Worm (Caenorhabditis elegans) whole organism, mixed stage, embryonic: ENCODE data around the gene H23L24.1.
A peak's percentile ranks its signal among the peaks of the same experiment; 100 is the strongest.

Source experiments
- M03D4.4 ChIP-seq: sonication (generic microtip); optimal IDR thresholded peaks from 2 replicates; lab custom pipeline; 2017; ENCODE audit warnings: mild to moderate bottlenecking, missing genetic modification characterization, missing compliant biosample characterization
- bed-3 ChIP-seq: fragments of 200-800 bp; sonication (Bioruptor generic); optimal IDR thresholded peaks from 3 replicates; lab custom pipeline; 2018; ENCODE audit warnings: mild to moderate bottlenecking, missing genetic modification characterization, moderate library complexity, missing compliant biosample characterization
- blmp-1 ChIP-seq: fragments of 150-350 bp; optimal IDR thresholded peaks from 2 replicates; lab custom pipeline; 2014; ENCODE audit warnings: missing biosample characterization, missing genetic modification characterization
- ceh-39 ChIP-seq: fragments of 150-350 bp; optimal IDR thresholded peaks from 2 replicates; lab custom pipeline; 2014; ENCODE audit warnings: missing biosample characterization, missing genetic modification characterization
- ceh-43 ChIP-seq: fragments of 200-800 bp; sonication (Bioruptor generic); optimal IDR thresholded peaks from 2 replicates; lab custom pipeline; 2018; ENCODE audit warnings: mild to moderate bottlenecking, missing genetic modification characterization, moderate library complexity, missing compliant biosample characterization
- ceh-83 ChIP-seq: fragments of 200-800 bp; sonication (Bioruptor generic); optimal IDR thresholded peaks from 2 replicates; lab custom pipeline; 2018; ENCODE audit warnings: mild to moderate bottlenecking, missing genetic modification characterization, missing compliant biosample characterization
- ces-1 ChIP-seq: fragments of 150-350 bp; optimal IDR thresholded peaks from 2 replicates; lab custom pipeline; 2014; ENCODE audit warnings: missing biosample characterization, missing genetic modification reagents, missing genetic modification characterization
- cnd-1 ChIP-seq: fragments of 200-800 bp; sonication (Bioruptor generic); optimal IDR thresholded peaks from 2 replicates; lab custom pipeline; 2018; ENCODE audit warnings: mild to moderate bottlenecking, missing genetic modification characterization, missing compliant biosample characterization
- drap-1 ChIP-seq: fragments of 200-800 bp; sonication (Bioruptor generic); optimal IDR thresholded peaks from 3 replicates; lab custom pipeline; 2018; ENCODE audit warnings: mild to moderate bottlenecking, missing genetic modification characterization, missing compliant biosample characterization
- elt-1 ChIP-seq: sonication (generic microtip); optimal IDR thresholded peaks from 2 replicates; lab custom pipeline; 2017; ENCODE audit warnings: missing genetic modification characterization, mild to moderate bottlenecking, missing compliant biosample characterization, antibody characterized with exemption, moderate library complexity, borderline replicate concordance; ENCODE audit not compliant: insufficient read depth
- elt-3 ChIP-seq: fragments of 150-350 bp; optimal IDR thresholded peaks from 2 replicates; lab custom pipeline; 2014; ENCODE audit warnings: missing biosample characterization, missing genetic modification characterization
- flh-1 ChIP-seq: fragments of 200-800 bp; sonication (Bioruptor generic); optimal IDR thresholded peaks from 2 replicates; lab custom pipeline; 2018; ENCODE audit warnings: mild to moderate bottlenecking, missing genetic modification characterization, moderate library complexity, missing compliant biosample characterization
- ham-2 ChIP-seq: fragments of 200-800 bp; sonication (Bioruptor generic); optimal IDR thresholded peaks from 2 replicates; lab custom pipeline; 2018; ENCODE audit warnings: mild to moderate bottlenecking, missing genetic modification characterization, missing compliant biosample characterization
- hlh-1 ChIP-seq: fragments of 150-350 bp; optimal IDR thresholded peaks from 2 replicates; lab custom pipeline; 2014; ENCODE audit warnings: missing biosample characterization, missing genetic modification reagents, missing genetic modification characterization
- lin-13 ChIP-seq: fragments of 150-350 bp; optimal IDR thresholded peaks from 2 replicates; lab custom pipeline; 2014; ENCODE audit warnings: missing biosample characterization, missing genetic modification characterization
- lin-32 ChIP-seq: fragments of 200-800 bp; sonication (Bioruptor generic); optimal IDR thresholded peaks from 2 replicates; lab custom pipeline; 2018; ENCODE audit warnings: mild to moderate bottlenecking, missing genetic modification characterization, missing compliant biosample characterization
- lsy-2 ChIP-seq: fragments of 150-350 bp; optimal IDR thresholded peaks from 2 replicates; lab custom pipeline; 2014; ENCODE audit warnings: missing biosample characterization, missing genetic modification characterization
- mab-5 ChIP-seq: fragments of 150-350 bp; optimal IDR thresholded peaks from 2 replicates; lab custom pipeline; 2014; ENCODE audit warnings: missing biosample characterization, missing genetic modification characterization
- mep-1 ChIP-seq: fragments of 150-350 bp; optimal IDR thresholded peaks from 2 replicates; lab custom pipeline; 2017; ENCODE audit warnings: missing biosample characterization, missing genetic modification reagents, missing genetic modification characterization, inconsistent platforms
- mls-2 ChIP-seq: sonication (generic microtip); optimal IDR thresholded peaks from 2 replicates; lab custom pipeline; 2016; ENCODE audit warnings: mild to moderate bottlenecking, missing genetic modification characterization, moderate library complexity, missing compliant biosample characterization
- nhr-12 ChIP-seq: fragments of 150-350 bp; optimal IDR thresholded peaks from 2 replicates; lab custom pipeline; 2014; ENCODE audit warnings: missing biosample characterization, missing genetic modification characterization
- nhr-2 ChIP-seq: fragments of 150-350 bp; optimal IDR thresholded peaks from 2 replicates; lab custom pipeline; 2014; ENCODE audit warnings: missing biosample characterization, missing genetic modification characterization
- nhr-237 ChIP-seq: fragments of 150-350 bp; optimal IDR thresholded peaks from 2 replicates; lab custom pipeline; 2014; ENCODE audit warnings: missing biosample characterization, missing genetic modification characterization
- nhr-28 ChIP-seq: fragments of 150-350 bp; optimal IDR thresholded peaks from 2 replicates; lab custom pipeline; 2014; ENCODE audit warnings: missing biosample characterization, missing genetic modification characterization
- nhr-76 ChIP-seq: sonication (generic microtip); optimal IDR thresholded peaks from 2 replicates; lab custom pipeline; 2017; ENCODE audit warnings: missing biosample characterization, missing genetic modification characterization
- pha-4 ChIP-seq: fragments of 150-350 bp; optimal IDR thresholded peaks from 2 replicates; lab custom pipeline; 2018; ENCODE audit warnings: missing biosample characterization, missing genetic modification reagents, missing genetic modification characterization
- sem-2 ChIP-seq: fragments of 200-800 bp; sonication (Bioruptor generic); optimal IDR thresholded peaks from 2 replicates; lab custom pipeline; 2018; ENCODE audit warnings: mild to moderate bottlenecking, missing genetic modification characterization, missing compliant biosample characterization
- snpc-4 ChIP-seq: fragments of 150-350 bp; optimal IDR thresholded peaks from 2 replicates; lab custom pipeline; 2014; ENCODE audit warnings: missing biosample characterization, missing genetic modification characterization
- sptf-1 ChIP-seq: sonication (generic microtip); optimal IDR thresholded peaks from 2 replicates; lab custom pipeline; 2017; ENCODE audit warnings: mild to moderate bottlenecking, missing genetic modification characterization, moderate library complexity, missing compliant biosample characterization
- tbx-8 ChIP-seq: fragments of 200-800 bp; sonication (Bioruptor generic); optimal IDR thresholded peaks from 2 replicates; lab custom pipeline; 2018; ENCODE audit warnings: mild to moderate bottlenecking, missing genetic modification characterization, moderate library complexity, missing compliant biosample characterization
- unc-120 ChIP-seq: sonication (generic microtip); optimal IDR thresholded peaks from 2 replicates; lab custom pipeline; 2017; ENCODE audit warnings: missing genetic modification characterization, missing compliant biosample characterization; ENCODE audit not compliant: poor library complexity, severe bottlenecking
- unc-39 ChIP-seq: fragments of 150-350 bp; optimal IDR thresholded peaks from 2 replicates; lab custom pipeline; 2014; ENCODE audit warnings: missing biosample characterization, missing genetic modification characterization
- unc-62 ChIP-seq: fragments of 150-350 bp; optimal IDR thresholded peaks from 2 replicates; lab custom pipeline; 2014; ENCODE audit warnings: missing biosample characterization, missing genetic modification reagents, missing genetic modification characterization
- zip-8 ChIP-seq: fragments of 150-350 bp; optimal IDR thresholded peaks from 2 replicates; lab custom pipeline; 2014; ENCODE audit warnings: missing biosample characterization, missing genetic modification characterization
- ztf-11 ChIP-seq: fragments of 150-350 bp; optimal IDR thresholded peaks from 2 replicates; lab custom pipeline; 2014; ENCODE audit warnings: missing biosample characterization, missing genetic modification characterization

H23L24.1 gene

ce11 chrIV:8745591-8746302, 27.5 kb downstream of the H23L24.1 start, which contains the start of the genes F20C5.7 and parg-1:
Gene F20C5.7 (minus strand): TSS chrIV:8745691.
Gene parg-1 (plus strand): TSS chrIV:8746252.
- TF ChIP-seq nhr-28 (tag; lab: Kevin White, UChicago) (no peak), unc-39 (no peak), drap-1 (no peak), mab-5 (tag; lab: Kevin White, UChicago) (no peak), ham-2 (no peak), tbx-8 (GFP tag; lab: Kevin White, UChicago) (no peak), flh-1 (GFP tag; lab: Kevin White, UChicago) (no peak), ceh-39 (no peak), elt-1 (tag; lab: Kevin White, UChicago) (no peak), mls-2 (tag; lab: Kevin White, UChicago) (no peak), cnd-1 (tag; lab: Kevin White, UChicago) (no peak), mep-1 (no peak), sptf-1 (no peak), lin-13 (tag; lab: Kevin White, UChicago) (no peak), elt-3 (no peak), nhr-237 (tag; lab: Kevin White, UChicago) (no peak), nhr-76 (tag; lab: Kevin White, UChicago) (no peak), lin-32 (GFP tag; lab: Kevin White, UChicago) (no peak), M03D4.4 (tag; lab: Kevin White, UChicago) (no peak), ces-1 (GFP tag; lab: Kevin White, UChicago) (no peak)

- no peak for TF ChIP-seq M03D4.4 (tag; lab: Kevin White, UChicago)
- no peak for TF ChIP-seq sem-2
- no peak for TF ChIP-seq ztf-11
- no peak for TF ChIP-seq nhr-2
- no peak for TF ChIP-seq lin-32 (GFP tag; lab: Kevin White, UChicago)
- no peak for TF ChIP-seq unc-62
- no peak for TF ChIP-seq drap-1
- no peak for TF ChIP-seq unc-120
- TF ChIP-seq elt-3: no peak
- no peak for TF ChIP-seq snpc-4
- TF ChIP-seq mab-5 (tag; lab: Kevin White, UChicago): no peak
- TF ChIP-seq nhr-12: no peak
- no peak for TF ChIP-seq sptf-1
- TF ChIP-seq ceh-43 (GFP tag; lab: Kevin White, UChicago): no peak
- TF ChIP-seq nhr-28 (tag; lab: Kevin White, UChicago): no peak
- TF ChIP-seq tbx-8 (GFP tag; lab: Kevin White, UChicago): no peak
- no peak for TF ChIP-seq blmp-1
- TF ChIP-seq bed-3 (GFP tag; lab: Kevin White, UChicago): no peak
Observed at ce11 chrIV:8748967-8749366, 30.7 kb downstream of the H23L24.1 start.

- TF ChIP-seq sem-2: no peak
- no peak for TF ChIP-seq mab-5 (tag; lab: Kevin White, UChicago)
- no peak for TF ChIP-seq lin-32 (GFP tag; lab: Kevin White, UChicago)
- TF ChIP-seq nhr-2: no peak
- no peak for TF ChIP-seq bed-3 (GFP tag; lab: Kevin White, UChicago)
- TF ChIP-seq hlh-1: no peak
- TF ChIP-seq nhr-28 (tag; lab: Kevin White, UChicago): no peak
- no peak for TF ChIP-seq ceh-83
- TF ChIP-seq elt-1 (tag; lab: Kevin White, UChicago): no peak
- TF ChIP-seq flh-1 (GFP tag; lab: Kevin White, UChicago): no peak
- no peak for TF ChIP-seq ceh-39
- no peak for TF ChIP-seq lsy-2 (tag; lab: Kevin White, UChicago)
- TF ChIP-seq pha-4 (tag; lab: Kevin White, UChicago): no peak
- TF ChIP-seq M03D4.4 (tag; lab: Kevin White, UChicago): no peak
- no peak for TF ChIP-seq drap-1
- no peak for TF ChIP-seq elt-3
- no peak for TF ChIP-seq sptf-1
Observed at ce11 chrIV:8752492-8752891, 34.2 kb downstream of the H23L24.1 start.

ce11 chrIV:8754146-8754545, 35.9 kb downstream of the H23L24.1 start:
- TF ChIP-seq nhr-2: no peak
- TF ChIP-seq blmp-1: no peak
- peak; percentile 10 for TF ChIP-seq ceh-83
- no peak for TF ChIP-seq ceh-43 (GFP tag; lab: Kevin White, UChicago)
- no peak for TF ChIP-seq zip-8 (tag; lab: Kevin White, UChicago)
